Fruit fly (Drosophila melanogaster): ENCODE results near the gene drd.
A peak's percentile ranks its signal among the peaks of the same experiment; 100 is the strongest.

The drd gene

DNA sequence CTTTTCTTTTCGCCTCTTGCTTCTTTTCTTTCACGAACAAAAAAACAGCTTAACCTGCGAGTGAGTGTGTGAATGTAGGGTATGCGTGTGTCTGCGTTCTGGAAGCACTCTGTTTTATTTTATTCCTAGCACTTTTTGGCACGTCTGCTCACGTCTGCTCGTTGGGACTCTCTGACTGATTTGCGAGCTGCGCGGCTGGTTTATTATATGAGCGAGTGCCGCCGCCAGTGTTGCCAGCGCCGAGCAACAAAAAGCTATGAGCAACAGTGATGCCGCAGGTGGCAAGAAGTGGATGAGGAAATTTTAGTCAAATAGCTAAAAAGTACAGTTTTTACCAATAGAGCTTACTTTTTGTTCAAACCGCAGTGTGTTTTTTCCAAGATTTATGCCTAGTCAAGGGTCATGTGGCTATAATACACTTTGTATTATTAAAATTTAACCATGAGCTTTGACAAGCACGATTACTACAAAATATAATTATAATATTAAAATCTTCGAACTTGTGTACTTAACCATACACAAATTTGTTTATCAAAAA is 49.4 kb upstream of the drd start, which contains the start of gene Lsd-2 (continued):
- TF ChIP-seq CG3919 (GFP tag; optimal IDR thresholded peaks at IDR 0.05) (peak; percentile 41), CG32006 (GFP tag; optimal IDR thresholded peaks at IDR 0.05) (peak; percentile 31), eg (GFP tag; IDR thresholded peaks at IDR 0.05) (peak; percentile 56; the same call in 2 of the 3 replicates), dac (GFP tag; optimal IDR thresholded peaks at IDR 0.05) (no peak)

DNA sequence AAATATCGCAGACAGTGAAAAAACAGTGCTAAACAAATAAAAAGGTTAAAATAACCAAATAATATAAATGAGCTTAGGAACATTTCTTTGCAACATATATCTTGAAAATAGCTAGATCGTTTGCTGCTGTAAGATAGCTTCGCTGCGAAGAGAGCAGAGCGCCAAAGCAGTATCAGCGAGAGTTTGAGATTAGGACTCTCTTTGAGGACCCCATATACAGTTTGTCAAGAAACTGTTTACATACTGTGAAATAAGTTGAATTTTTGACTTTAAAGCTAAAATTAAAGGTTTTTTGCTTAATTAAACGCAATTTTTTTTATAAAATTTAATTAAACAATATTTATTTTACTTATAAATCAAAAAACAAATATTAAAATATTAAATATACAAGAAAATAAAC is 48.9 kb upstream of the drd start:
- no peak for TF ChIP-seq Gug (GFP tag; IDR thresholded peaks at IDR 0.05)
- peak; percentile 28; the same call in 1 of the 2 replicates for TF ChIP-seq CG15336 (GFP tag; IDR thresholded peaks at IDR 0.05)
- TF ChIP-seq CG11762 (GFP tag; optimal IDR thresholded peaks at IDR 0.05; ENCODE audit: insufficient read depth): no peak
- TF ChIP-seq Sox15 (GFP tag; optimal IDR thresholded peaks at IDR 0.05): no peak
- TF ChIP-seq fd85E (GFP tag; optimal IDR thresholded peaks at IDR 0.05): no peak
- 0 out of 3 replicates have a peak, but pooled peaks have one; percentile 31 for TF ChIP-seq eg (GFP tag; IDR thresholded peaks at IDR 0.05)
- no peak for TF ChIP-seq CG8119 (GFP tag; IDR thresholded peaks at IDR 0.05)

DNA sequence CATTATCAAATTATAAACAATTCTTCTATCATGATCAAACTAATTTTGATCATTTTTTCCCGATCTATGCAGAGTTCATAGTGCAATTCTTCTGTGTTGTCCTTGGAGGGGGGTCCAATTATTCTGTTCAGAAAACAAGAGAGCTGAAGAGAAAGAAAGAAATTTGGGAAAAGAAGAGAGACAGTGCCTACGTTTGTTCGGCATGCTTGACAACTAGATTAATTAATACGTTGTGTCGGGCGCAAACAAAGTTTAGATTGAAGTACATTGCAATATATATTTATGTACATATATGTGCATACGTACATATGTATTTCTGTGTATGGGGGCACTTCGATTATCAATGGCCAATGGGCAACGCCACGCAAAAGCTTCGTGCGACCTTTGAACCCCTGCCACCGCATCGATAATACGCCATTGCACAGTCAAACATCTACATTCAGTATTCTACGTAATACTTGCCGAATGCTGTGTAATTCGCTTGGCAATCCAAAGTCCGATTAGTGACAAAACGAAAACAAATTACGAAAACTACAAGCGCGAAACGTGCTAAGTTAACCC is 47.9 kb upstream of the drd start:
- peak; percentile 65 for TF ChIP-seq Eip78C (GFP tag)
- TF ChIP-seq spab (GFP tag; optimal IDR thresholded peaks at IDR 0.05): no peak
- no peak for TF ChIP-seq lz (GFP tag; optimal IDR thresholded peaks at IDR 0.05)
- no peak for TF ChIP-seq dac (GFP tag; optimal IDR thresholded peaks at IDR 0.05)
- no peak for TF ChIP-seq topi (GFP tag; optimal IDR thresholded peaks at IDR 0.05)
- TF ChIP-seq Sox14 (GFP tag; optimal IDR thresholded peaks at IDR 0.05): no peak
- peak; percentile 92 for TF ChIP-seq svp (GFP tag)
- peak; percentile 21 for TF ChIP-seq CG16779 (tag; optimal IDR thresholded peaks at IDR 0.05)
- no peak for TF ChIP-seq CG34406 (GFP tag; optimal IDR thresholded peaks at IDR 0.05)
- TF ChIP-seq CG6276 (GFP tag; optimal IDR thresholded peaks at IDR 0.05): peak; percentile 28
- TF ChIP-seq ss (GFP tag; optimal IDR thresholded peaks at IDR 0.05): peak; percentile 33 to 46
- TF ChIP-seq eg (GFP tag; IDR thresholded peaks at IDR 0.05): 0 out of 3 replicates have a peak, but pooled peaks have one; percentile 19
- peak; percentile 13 for TF ChIP-seq CG6808 (GFP tag; optimal IDR thresholded peaks at IDR 0.05)
- TF ChIP-seq fd59A (GFP tag; optimal IDR thresholded peaks at IDR 0.05): no peak
- TF ChIP-seq achi (GFP tag; optimal IDR thresholded peaks at IDR 0.05): no peak
- peak; percentile 20 for TF ChIP-seq CG6854 (GFP tag; optimal IDR thresholded peaks at IDR 0.05)
- no peak for TF ChIP-seq CG31627 (GFP tag; optimal IDR thresholded peaks at IDR 0.05)

DNA sequence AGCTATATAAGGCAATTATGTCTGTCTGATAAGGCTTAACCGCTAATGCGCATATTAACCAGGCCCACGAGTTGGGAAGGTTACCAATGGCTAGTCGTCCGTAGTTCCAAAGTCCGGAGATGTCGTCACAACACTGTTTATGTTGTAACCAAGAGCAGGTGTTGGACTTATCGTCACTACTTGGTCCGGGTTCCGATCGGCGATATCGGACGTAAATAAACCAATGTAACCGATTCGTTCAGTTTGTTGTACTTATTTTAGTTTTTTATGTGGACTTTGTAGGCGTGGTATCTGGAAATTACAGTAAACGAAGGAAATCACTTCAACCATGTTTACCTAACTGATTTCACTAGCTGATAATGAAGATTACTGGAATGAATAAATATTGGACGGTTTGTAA is 47.2 kb upstream of the drd start:
- TF ChIP-seq Gug (GFP tag; IDR thresholded peaks at IDR 0.05): no peak
- TF ChIP-seq salr (GFP tag; optimal IDR thresholded peaks at IDR 0.05): peak in 1 of 2 experiments; percentile 17
- TF ChIP-seq CG3919 (GFP tag; optimal IDR thresholded peaks at IDR 0.05): no peak
- no peak for TF ChIP-seq Ets21C (GFP tag; optimal IDR thresholded peaks at IDR 0.05)
- no peak for TF ChIP-seq CG11902 (GFP tag; optimal IDR thresholded peaks at IDR 0.05)
- TF ChIP-seq Eip78C (GFP tag): peak; percentile 71
- peak; percentile 5 for TF ChIP-seq CG8632 (GFP tag; optimal IDR thresholded peaks at IDR 0.05)
- peak; percentile 47 for TF ChIP-seq CG9139 (GFP tag; optimal IDR thresholded peaks at IDR 0.05)
- TF ChIP-seq ss (GFP tag; optimal IDR thresholded peaks at IDR 0.05): peak in 1 of 2 experiments; percentile 51
- no peak for TF ChIP-seq achi (GFP tag; optimal IDR thresholded peaks at IDR 0.05)
- TF ChIP-seq fkh (GFP tag; optimal IDR thresholded peaks at IDR 0.05): peak; percentile 86
- no peak for TF ChIP-seq acj6 (GFP tag; optimal IDR thresholded peaks at IDR 0.05)
- no peak for TF ChIP-seq svp (GFP tag)
- no peak for TF ChIP-seq CG6163 (GFP tag; IDR thresholded peaks at IDR 0.05)
- peak; percentile 32 for TF ChIP-seq CG10669 (GFP tag; optimal IDR thresholded peaks at IDR 0.05)
- peak; percentile 22 for TF ChIP-seq CG1621 (tag; optimal IDR thresholded peaks at IDR 0.05)
- TF ChIP-seq CG6808 (GFP tag; optimal IDR thresholded peaks at IDR 0.05): peak; percentile 36
- TF ChIP-seq CG11294 (GFP tag; IDR thresholded peaks at IDR 0.05): no peak
- no peak for TF ChIP-seq CG7368 (GFP tag; optimal IDR thresholded peaks at IDR 0.05)
- TF ChIP-seq CG3032 (tag; optimal IDR thresholded peaks at IDR 0.05): no peak
- no peak for TF ChIP-seq topi (GFP tag; optimal IDR thresholded peaks at IDR 0.05)
- TF ChIP-seq CG16779 (tag; optimal IDR thresholded peaks at IDR 0.05): no peak
- no peak for TF ChIP-seq net (GFP tag; optimal IDR thresholded peaks at IDR 0.05)
